Fruit fly (Drosophila melanogaster) whole organism, adult: Measurements from ENCODE around the gene CG31104.

Source experiments
- CG11617 ChIP-seq: fragments of 200-800 bp; sonication (Bioruptor generic); optimal IDR thresholded peaks from 2 replicates; lab custom pipeline; 2017; ENCODE audit warnings: mild to moderate bottlenecking, missing biosample characterization, missing genetic modification reagents, missing genetic modification characterization
- CG1620 ChIP-seq: fragments of 200-800 bp; sonication (Bioruptor generic); optimal IDR thresholded peaks from 2 replicates; lab custom pipeline; 2016; ENCODE audit warnings: missing biosample characterization, missing genetic modification characterization
- CG33017 ChIP-seq: fragments of 200-800 bp; sonication (Bioruptor generic); optimal IDR thresholded peaks from 2 replicates; lab custom pipeline; 2018; ENCODE audit warnings: missing biosample characterization, mild to moderate bottlenecking, missing genetic modification characterization, moderate library complexity
- CG5204 ChIP-seq: fragments of 200-800 bp; sonication (Bioruptor generic); optimal IDR thresholded peaks from 2 replicates; lab custom pipeline; 2016; ENCODE audit warnings: missing biosample characterization, missing genetic modification characterization
- Clk ChIP-seq: fragments of 200-800 bp; sonication (Bioruptor generic); optimal IDR thresholded peaks from 2 replicates; lab custom pipeline; 2017; ENCODE audit warnings: missing biosample characterization, missing genetic modification characterization
- cic ChIP-seq: fragments of 200-800 bp; sonication (Bioruptor generic); optimal IDR thresholded peaks from 2 replicates; lab custom pipeline; 2017; ENCODE audit warnings: missing biosample characterization, mild to moderate bottlenecking, missing genetic modification characterization, moderate library complexity
- pad ChIP-seq: fragments of 200-800 bp; sonication (Bioruptor generic); optimal IDR thresholded peaks from 3 replicates; lab custom pipeline; 2017; ENCODE audit warnings: missing biosample characterization, missing genetic modification characterization, mild to moderate bottlenecking, moderate library complexity, missing genetic modification reagents
- tj ChIP-seq: fragments of 200-800 bp; sonication (Bioruptor generic); optimal IDR thresholded peaks from 3 replicates; lab custom pipeline; 2017; ENCODE audit warnings: missing biosample characterization, mild to moderate bottlenecking, missing genetic modification characterization, moderate library complexity

- TF ChIP-seq pad (GFP tag; lab: Kevin White, UChicago) (no peak), CG5204 (GFP tag; lab: Kevin White, UChicago) (no peak), CG1620 (GFP tag; lab: Kevin White, UChicago) (no peak), cic (GFP tag; lab: Kevin White, UChicago) (peak; percentile 65), Clk (GFP tag; lab: Kevin White, UChicago) (no peak), tj (GFP tag; lab: Kevin White, UChicago) (no peak), CG33017 (no peak), CG11617 (GFP tag; lab: Kevin White, UChicago) (no peak)
Observed at dm6 chr3R:25283209-25283670, 2.0 kb upstream of the CG31104 start, which contains the start of gene CG31300.
